Fruit fly (Drosophila melanogaster): ENCODE measurements around the gene CG14024.
A peak's percentile ranks its signal among the peaks of the same experiment; 100 is the strongest.

CG14024 gene

dm6 chr2L:5341015-5341608, 26.4 kb upstream of the CG14024 start:
- TF ChIP-seq Clk (GFP tag; optimal IDR thresholded peaks at IDR 0.05) (no peak), cnc (optimal IDR thresholded peaks at IDR 0.05) (no peak), cic (GFP tag; optimal IDR thresholded peaks at IDR 0.05) (peak; percentile 69), CG7101 (tag; optimal IDR thresholded peaks at IDR 0.05) (no peak), kay (GFP tag; ENCODE audit: borderline replicate concordance) (peak; percentile 89)

DNA sequence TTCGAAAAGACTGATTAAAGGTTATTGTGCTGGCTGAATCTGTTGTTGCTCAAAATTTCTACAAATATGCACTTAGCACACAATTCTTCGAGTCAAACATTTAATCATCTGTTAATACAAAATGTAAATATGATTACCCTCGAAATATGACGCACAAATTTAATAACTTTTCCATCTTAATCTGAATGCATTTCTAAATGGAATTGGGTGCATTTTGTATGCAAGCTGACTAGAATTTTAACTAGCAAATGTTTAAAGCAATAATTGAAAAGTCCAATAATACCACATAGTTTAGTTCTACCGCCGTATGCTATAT, 24.0 kb upstream of the CG14024 start:
- TF ChIP-seq pad (GFP tag; optimal IDR thresholded peaks at IDR 0.05) (no peak), Clk (GFP tag; optimal IDR thresholded peaks at IDR 0.05) (no peak), CG1620 (GFP tag; optimal IDR thresholded peaks at IDR 0.05) (no peak), cic (GFP tag; optimal IDR thresholded peaks at IDR 0.05) (no peak), Crg-1 (GFP tag; optimal IDR thresholded peaks at IDR 0.05) (no peak), kay (GFP tag; ENCODE audit: borderline replicate concordance) (no peak), CG7045 (GFP tag; optimal IDR thresholded peaks at IDR 0.05) (no peak), CG11617 (GFP tag; optimal IDR thresholded peaks at IDR 0.05) (no peak), bab1 (GFP tag; optimal IDR thresholded peaks at IDR 0.05) (no peak), cnc (optimal IDR thresholded peaks at IDR 0.05) (no peak), CG5204 (GFP tag; optimal IDR thresholded peaks at IDR 0.05) (no peak), Mnt (GFP tag; optimal IDR thresholded peaks at IDR 0.05) (no peak), Hr96 (GFP tag; optimal IDR thresholded peaks at IDR 0.05) (no peak), ovo (GFP tag; optimal IDR thresholded peaks at IDR 0.05) (no peak), CG14711 (tag; optimal IDR thresholded peaks at IDR 0.05) (no peak), tj (GFP tag; optimal IDR thresholded peaks at IDR 0.05) (no peak), CG7101 (tag; optimal IDR thresholded peaks at IDR 0.05) (no peak), CG12768 (GFP tag; optimal IDR thresholded peaks at IDR 0.05) (no peak), toe (GFP tag; optimal IDR thresholded peaks at IDR 0.05) (no peak)

DNA sequence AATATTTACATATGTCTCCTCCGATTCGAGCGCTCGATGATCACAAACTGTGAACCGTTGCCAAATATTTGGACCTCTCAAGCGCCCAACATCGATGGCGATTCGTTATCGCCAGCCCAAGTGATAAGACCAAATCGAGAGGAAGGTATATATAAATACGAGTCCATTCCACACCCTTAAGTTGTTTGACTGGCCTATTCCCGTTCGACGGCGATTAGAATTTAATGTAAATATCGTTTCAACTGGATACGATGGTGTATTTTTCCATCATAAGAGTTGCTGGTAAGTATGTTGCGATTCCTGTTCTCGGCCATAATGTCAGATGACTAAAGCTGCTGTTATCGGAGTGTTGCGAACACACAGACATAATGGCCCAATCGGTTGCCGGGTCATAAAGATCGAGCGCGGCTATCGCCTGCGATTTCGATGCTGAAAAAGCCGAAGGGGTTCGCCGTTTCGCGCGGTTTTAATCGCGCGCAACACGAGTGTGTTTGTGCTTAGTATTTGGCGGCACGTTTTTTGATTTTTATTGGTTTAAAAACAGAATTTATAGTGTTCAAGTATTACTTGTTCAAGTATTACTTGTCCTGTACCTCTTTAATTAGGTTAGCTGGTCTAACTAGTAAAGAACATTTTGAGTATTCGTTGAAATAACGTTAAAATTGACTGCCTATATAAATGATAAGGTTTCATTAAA, 23.5 kb upstream of the CG14024 start, which contains the start of gene fusl:
Gene fusl (minus strand): TSS at position 50 of the 697 bp plus-strand sequence.
- TF ChIP-seq CG5204 (GFP tag; optimal IDR thresholded peaks at IDR 0.05), result no peak
- TF ChIP-seq Mnt (GFP tag; optimal IDR thresholded peaks at IDR 0.05), result no peak
- no peak for TF ChIP-seq CG11617 (GFP tag; optimal IDR thresholded peaks at IDR 0.05)
- no peak for TF ChIP-seq cic (GFP tag; optimal IDR thresholded peaks at IDR 0.05)
- TF ChIP-seq CG33017 (tag; optimal IDR thresholded peaks at IDR 0.05), result no peak
- no peak for TF ChIP-seq bab1 (GFP tag; optimal IDR thresholded peaks at IDR 0.05)
- TF ChIP-seq tj (GFP tag; optimal IDR thresholded peaks at IDR 0.05), result no peak

dm6 chr2L:5337159-5337558, 22.5 kb upstream of the CG14024 start:
- TF ChIP-seq Hr96 (GFP tag; optimal IDR thresholded peaks at IDR 0.05), result no peak
- TF ChIP-seq CG14711 (tag; optimal IDR thresholded peaks at IDR 0.05), result no peak
- no peak for TF ChIP-seq CG7045 (GFP tag; optimal IDR thresholded peaks at IDR 0.05)
- TF ChIP-seq bab1 (GFP tag; optimal IDR thresholded peaks at IDR 0.05), result no peak
- TF ChIP-seq kay (GFP tag; ENCODE audit: borderline replicate concordance), result no peak
- TF ChIP-seq cnc (optimal IDR thresholded peaks at IDR 0.05), result no peak
- TF ChIP-seq Clk (GFP tag; optimal IDR thresholded peaks at IDR 0.05), result no peak
- no peak for TF ChIP-seq CG12768 (GFP tag; optimal IDR thresholded peaks at IDR 0.05)
- TF ChIP-seq CG11617 (GFP tag; optimal IDR thresholded peaks at IDR 0.05), result no peak
- TF ChIP-seq CG5204 (GFP tag; optimal IDR thresholded peaks at IDR 0.05), result no peak
- TF ChIP-seq ovo (GFP tag; optimal IDR thresholded peaks at IDR 0.05), result no peak
- TF ChIP-seq Crg-1 (GFP tag; optimal IDR thresholded peaks at IDR 0.05), result no peak
- no peak for TF ChIP-seq CG1620 (GFP tag; optimal IDR thresholded peaks at IDR 0.05)
- TF ChIP-seq CG33017 (tag; optimal IDR thresholded peaks at IDR 0.05), result no peak
- TF ChIP-seq Mnt (GFP tag; optimal IDR thresholded peaks at IDR 0.05), result no peak
- TF ChIP-seq pad (GFP tag; optimal IDR thresholded peaks at IDR 0.05), result no peak
- no peak for TF ChIP-seq CG7101 (tag; optimal IDR thresholded peaks at IDR 0.05)
- TF ChIP-seq toe (GFP tag; optimal IDR thresholded peaks at IDR 0.05), result no peak
- no peak for TF ChIP-seq tj (GFP tag; optimal IDR thresholded peaks at IDR 0.05)

- TF ChIP-seq cic (GFP tag; optimal IDR thresholded peaks at IDR 0.05), result peak; percentile 68
- TF ChIP-seq pad (GFP tag; optimal IDR thresholded peaks at IDR 0.05), result no peak
Observed at dm6 chr2L:5332574-5332973, 17.9 kb upstream of the CG14024 start.

- TF ChIP-seq bab1 (GFP tag; optimal IDR thresholded peaks at IDR 0.05) (no peak), CG1620 (GFP tag; optimal IDR thresholded peaks at IDR 0.05) (no peak), CG7101 (tag; optimal IDR thresholded peaks at IDR 0.05) (no peak), CG33017 (tag; optimal IDR thresholded peaks at IDR 0.05) (no peak), cic (GFP tag; optimal IDR thresholded peaks at IDR 0.05) (no peak), kay (GFP tag; ENCODE audit: borderline replicate concordance) (no peak), pad (GFP tag; optimal IDR thresholded peaks at IDR 0.05) (no peak), ovo (GFP tag; optimal IDR thresholded peaks at IDR 0.05) (no peak), toe (GFP tag; optimal IDR thresholded peaks at IDR 0.05) (no peak), Crg-1 (GFP tag; optimal IDR thresholded peaks at IDR 0.05) (no peak), CG12768 (GFP tag; optimal IDR thresholded peaks at IDR 0.05) (no peak), CG5204 (GFP tag; optimal IDR thresholded peaks at IDR 0.05) (no peak), CG7045 (GFP tag; optimal IDR thresholded peaks at IDR 0.05) (no peak), CG11617 (GFP tag; optimal IDR thresholded peaks at IDR 0.05) (no peak)
Observed at dm6 chr2L:5329557-5329956, 14.9 kb upstream of the CG14024 start, which contains the start of gene TotM. Gene TotM (plus strand): TSS chr2L:5329857.
